Worm (Caenorhabditis elegans) whole organism, L2 larva: ENCODE data around the gene gnrr-6.

ENCODE experiments used
- C34F6.9 ChIP-seq: fragments of 150-350 bp; optimal IDR thresholded peaks from 2 replicates; lab custom pipeline; 2014; ENCODE audit warnings: missing biosample characterization, missing genetic modification characterization
- F13H6.1 ChIP-seq: sonication (generic microtip); optimal IDR thresholded peaks from 2 replicates; lab custom pipeline; 2016; ENCODE audit warnings: missing genetic modification characterization, missing compliant biosample characterization
- R02D3.7 ChIP-seq: fragments of 150-350 bp; optimal IDR thresholded peaks from 2 replicates; lab custom pipeline; 2014; ENCODE audit warnings: missing biosample characterization, missing genetic modification characterization
- Y55F3AM.14 ChIP-seq: fragments of 200-800 bp; sonication (Bioruptor generic); optimal IDR thresholded peaks from 2 replicates; lab custom pipeline; 2018; ENCODE audit warnings: mild to moderate bottlenecking, missing genetic modification characterization, missing compliant biosample characterization
- ZK546.5 ChIP-seq: sonication (generic microtip); optimal IDR thresholded peaks from 2 replicates; lab custom pipeline; 2017; ENCODE audit warnings: missing biosample characterization, missing genetic modification characterization
- alr-1 ChIP-seq: fragments of 150-350 bp; optimal IDR thresholded peaks from 2 replicates; lab custom pipeline; 2014; ENCODE audit warnings: missing biosample characterization, missing genetic modification characterization
- aly-2 ChIP-seq: fragments of 150-350 bp; optimal IDR thresholded peaks from 2 replicates; lab custom pipeline; 2014; ENCODE audit warnings: missing biosample characterization, missing genetic modification characterization
- ama-1 ChIP-seq: fragments of 150-350 bp; optimal IDR thresholded peaks from 2 replicates; lab custom pipeline; 2018; ENCODE audit warnings: inconsistent platforms
- blmp-1 ChIP-seq: sonication (generic microtip); optimal IDR thresholded peaks from 2 replicates; lab custom pipeline; 2017; ENCODE audit warnings: missing genetic modification characterization, mild to moderate bottlenecking, missing compliant biosample characterization, antibody characterized with exemption, moderate library complexity; ENCODE audit not compliant: insufficient read depth
- ceh-16 ChIP-seq: fragments of 150-350 bp; optimal IDR thresholded peaks from 2 replicates; lab custom pipeline; 2014; ENCODE audit warnings: missing biosample characterization, missing genetic modification characterization
- ceh-82 ChIP-seq: fragments of 150-350 bp; optimal IDR thresholded peaks from 2 replicates; lab custom pipeline; 2014; ENCODE audit warnings: missing biosample characterization, missing genetic modification characterization
- crh-2 ChIP-seq: sonication (generic microtip); optimal IDR thresholded peaks from 2 replicates; lab custom pipeline; 2017; ENCODE audit warnings: missing biosample characterization, missing genetic modification characterization
- dmd-4 ChIP-seq: sonication (generic microtip); optimal IDR thresholded peaks from 2 replicates; lab custom pipeline; 2017; ENCODE audit warnings: missing biosample characterization, missing genetic modification characterization
- egl-27 ChIP-seq: sonication (generic microtip); optimal IDR thresholded peaks from 3 replicates; lab custom pipeline; 2017; ENCODE audit warnings: missing biosample characterization, missing genetic modification reagents, missing genetic modification characterization
- elt-1 ChIP-seq: fragments of 150-350 bp; optimal IDR thresholded peaks from 2 replicates; lab custom pipeline; 2014; ENCODE audit warnings: missing biosample characterization, missing genetic modification characterization
- elt-3 ChIP-seq: sonication (generic microtip); optimal IDR thresholded peaks from 2 replicates; lab custom pipeline; 2017; ENCODE audit warnings: missing biosample characterization, missing genetic modification characterization
- fos-1 ChIP-seq: fragments of 150-350 bp; optimal IDR thresholded peaks from 2 replicates; lab custom pipeline; 2014; ENCODE audit warnings: missing biosample characterization, missing genetic modification characterization
- gmeb-1 ChIP-seq: fragments of 150-350 bp; optimal IDR thresholded peaks from 2 replicates; lab custom pipeline; 2014; ENCODE audit warnings: missing biosample characterization, missing genetic modification characterization
- lin-11 ChIP-seq: fragments of 150-350 bp; sonication (generic microtip); optimal IDR thresholded peaks from 2 replicates; lab custom pipeline; 2014; ENCODE audit warnings: missing biosample characterization, missing genetic modification characterization, inconsistent platforms, mixed read lengths
- lin-13 ChIP-seq: fragments of 150-350 bp; optimal IDR thresholded peaks from 2 replicates; lab custom pipeline; 2014; ENCODE audit warnings: missing biosample characterization, missing genetic modification reagents, missing genetic modification characterization
- lin-39 ChIP-seq: fragments of 150-350 bp; optimal IDR thresholded peaks from 2 replicates; lab custom pipeline; 2014; ENCODE audit warnings: missing biosample characterization, missing genetic modification reagents, missing genetic modification characterization
- lsy-2 ChIP-seq, 2 experiments: fragments of 150-350 bp in 1 of 2; sonication (generic microtip) in 1 of 2; optimal IDR thresholded peaks; 2 replicates each; lab custom pipeline; 2014 to 2017; ENCODE audit warnings: missing biosample characterization in 2 of 2, missing genetic modification characterization in 2 of 2
- mab-5 ChIP-seq: fragments of 150-350 bp; optimal IDR thresholded peaks from 2 replicates; lab custom pipeline; 2014; ENCODE audit warnings: missing biosample characterization, missing genetic modification characterization
- mbf-1 ChIP-seq: sonication (generic microtip); optimal IDR thresholded peaks from 2 replicates; lab custom pipeline; 2017; ENCODE audit warnings: missing biosample characterization, missing genetic modification characterization
- mdl-1 ChIP-seq, 2 experiments: fragments of 150-350 bp in 1 of 2; sonication (generic microtip) in 1 of 2; optimal IDR thresholded peaks; 2 replicates each; lab custom pipeline; 2017; ENCODE audit warnings: missing biosample characterization in 2 of 2, missing genetic modification characterization in 2 of 2
- nhr-10 ChIP-seq: sonication (generic microtip); optimal IDR thresholded peaks from 2 replicates; lab custom pipeline; 2017; ENCODE audit warnings: missing biosample characterization, missing genetic modification characterization
- nhr-11 ChIP-seq: fragments of 150-350 bp; optimal IDR thresholded peaks from 2 replicates; lab custom pipeline; 2014; ENCODE audit warnings: missing biosample characterization, missing genetic modification characterization
- nhr-12 ChIP-seq: fragments of 150-350 bp; optimal IDR thresholded peaks from 2 replicates; lab custom pipeline; 2014; ENCODE audit warnings: missing biosample characterization, missing genetic modification characterization
- nhr-129 ChIP-seq: fragments of 150-350 bp; optimal IDR thresholded peaks from 2 replicates; lab custom pipeline; 2014; ENCODE audit warnings: missing biosample characterization, missing genetic modification characterization
- nhr-21 ChIP-seq: fragments of 150-350 bp; optimal IDR thresholded peaks from 2 replicates; lab custom pipeline; 2014; ENCODE audit warnings: missing biosample characterization, missing genetic modification characterization
- nhr-23 ChIP-seq: fragments of 150-350 bp; optimal IDR thresholded peaks from 2 replicates; lab custom pipeline; 2014; ENCODE audit warnings: missing biosample characterization, missing genetic modification reagents, missing genetic modification characterization
- nhr-237 ChIP-seq: fragments of 150-350 bp; optimal IDR thresholded peaks from 2 replicates; lab custom pipeline; 2014; ENCODE audit warnings: missing biosample characterization, missing genetic modification characterization
- nhr-25 ChIP-seq: fragments of 150-350 bp; sonication (generic microtip); optimal IDR thresholded peaks from 3 replicates; lab custom pipeline; 2014; ENCODE audit warnings: missing biosample characterization, missing genetic modification characterization
- nhr-6 ChIP-seq: fragments of 150-350 bp; optimal IDR thresholded peaks from 2 replicates; lab custom pipeline; 2014; ENCODE audit warnings: missing biosample characterization, missing genetic modification characterization
- nhr-77 ChIP-seq: fragments of 150-350 bp; optimal IDR thresholded peaks from 2 replicates; lab custom pipeline; 2014; ENCODE audit warnings: missing biosample characterization, missing genetic modification characterization
- peb-1 ChIP-seq: fragments of 150-350 bp; optimal IDR thresholded peaks from 2 replicates; lab custom pipeline; 2014; ENCODE audit warnings: missing biosample characterization, missing genetic modification characterization
- sem-4 ChIP-seq: fragments of 150-350 bp; optimal IDR thresholded peaks from 2 replicates; lab custom pipeline; 2014; ENCODE audit warnings: missing biosample characterization, missing genetic modification reagents, missing genetic modification characterization
- skn-1 ChIP-seq: sonication (generic microtip); optimal IDR thresholded peaks from 2 replicates; lab custom pipeline; 2017; ENCODE audit warnings: missing biosample characterization, missing genetic modification characterization
- sma-3 ChIP-seq: sonication (generic microtip); optimal IDR thresholded peaks from 2 replicates; lab custom pipeline; 2016; ENCODE audit warnings: missing genetic modification reagents, missing genetic modification characterization, missing compliant biosample characterization
- sma-9 ChIP-seq, 2 experiments: fragments of 150-350 bp in 1 of 2; sonication (generic microtip) in 1 of 2; optimal IDR thresholded peaks; 2 replicates each; lab custom pipeline; 2014 to 2016; ENCODE audit warnings: missing genetic modification characterization in 2 of 2, mild to moderate bottlenecking in 1 of 2, missing biosample characterization in 1 of 2, missing compliant biosample characterization in 1 of 2, missing genetic modification reagents in 1 of 2, moderate library complexity in 1 of 2
- snpc-4 ChIP-seq: fragments of 150-350 bp; optimal IDR thresholded peaks from 2 replicates; lab custom pipeline; 2014; ENCODE audit warnings: missing biosample characterization, missing genetic modification characterization
- unc-39 ChIP-seq: fragments of 150-350 bp; optimal IDR thresholded peaks from 2 replicates; lab custom pipeline; 2014; ENCODE audit warnings: missing biosample characterization, missing genetic modification characterization
- unc-55 ChIP-seq: fragments of 150-350 bp; sonication (generic microtip); optimal IDR thresholded peaks from 3 replicates; lab custom pipeline; 2014; ENCODE audit warnings: missing biosample characterization, missing genetic modification reagents, missing genetic modification characterization
- unc-62 ChIP-seq: fragments of 150-350 bp; optimal IDR thresholded peaks from 2 replicates; lab custom pipeline; 2014; ENCODE audit warnings: missing biosample characterization, missing genetic modification reagents, missing genetic modification characterization
- zag-1 ChIP-seq: fragments of 150-350 bp; optimal IDR thresholded peaks from 2 replicates; lab custom pipeline; 2014; ENCODE audit warnings: missing biosample characterization, missing genetic modification characterization
- ztf-1 ChIP-seq: fragments of 200-800 bp; sonication (Bioruptor generic); conservative IDR thresholded peaks from 2 replicates; pipeline ENCODE4 v1.3.6; 2022; ENCODE audit warnings: missing genetic modification characterization, missing compliant biosample characterization
- ztf-11 ChIP-seq: sonication (generic microtip); optimal IDR thresholded peaks from 2 replicates; lab custom pipeline; 2017; ENCODE audit warnings: missing biosample characterization, missing genetic modification characterization
- ztf-4 ChIP-seq: fragments of 150-350 bp; optimal IDR thresholded peaks from 2 replicates; lab custom pipeline; 2014; ENCODE audit warnings: missing biosample characterization, missing genetic modification characterization

gnrr-6 gene

DNA sequence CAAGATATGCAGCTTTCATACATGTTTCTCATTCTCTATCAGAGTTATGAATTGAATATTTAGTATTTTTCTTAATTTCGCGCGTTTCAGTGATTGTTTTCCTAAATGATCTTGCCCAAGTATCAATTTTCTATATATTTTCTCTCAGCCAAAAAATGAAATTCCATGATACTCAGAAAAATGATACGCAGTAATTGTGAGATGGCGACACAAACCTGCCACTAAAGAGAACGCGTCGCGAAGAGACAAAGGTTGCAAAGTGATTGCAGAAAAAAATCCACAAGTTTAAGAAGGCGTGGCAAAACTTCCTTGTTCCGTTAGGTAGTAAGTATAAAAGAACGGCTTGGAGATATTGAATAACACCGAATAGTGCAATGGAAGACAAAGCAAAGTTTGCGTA, 22.5 kb downstream of the gnrr-6 start, which contains the start of gene col-179:
TSS of gene col-179 (plus strand) at position 301 of the 400 bp plus-strand sequence.
- TF ChIP-seq Y55F3AM.14 (GFP tag; lab: Kevin White, UChicago) (no peak), alr-1 (no peak)

DNA sequence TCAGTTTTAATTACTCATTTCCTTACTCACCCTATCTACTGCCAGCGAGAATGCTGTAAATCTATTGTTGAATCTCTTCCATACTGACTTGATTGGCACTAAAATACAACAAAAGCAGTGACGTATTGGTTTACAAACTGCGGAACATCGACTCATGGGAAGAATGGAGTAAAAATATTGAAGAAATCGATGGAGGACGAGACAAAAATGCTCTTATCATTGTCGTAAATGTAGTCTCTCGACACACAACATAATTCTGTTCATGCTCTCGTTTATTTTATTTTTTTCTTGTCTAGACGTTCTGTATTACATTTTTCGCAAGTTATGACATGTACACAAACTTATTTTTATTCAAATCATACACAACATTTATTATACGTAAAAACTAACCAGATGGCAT, 25.1 kb downstream of the gnrr-6 start, which contains the start of gene C34F6.11:
TSS of gene C34F6.11 (minus strand) at position 160 of the 400 bp plus-strand sequence.
- TF ChIP-seq sma-9 (GFP tag; optimal IDR thresholded peaks at IDR 0.05; lab: Kevin White, UChicago) (no peak), sma-9 (tag; optimal IDR thresholded peaks at IDR 0.05; lab: Kevin White, UChicago) (no peak), fos-1 (tag; lab: Kevin White, UChicago) (peak; percentile 39), zag-1 (tag; lab: Kevin White, UChicago) (no peak), mdl-1 (tag; optimal IDR thresholded peaks at IDR 0.05; lab: Kevin White, UChicago) (no peak), crh-2 (tag; lab: Kevin White, UChicago) (peak; percentile 23), F13H6.1 (no peak), nhr-21 (tag; lab: Kevin White, UChicago) (no peak), nhr-11 (no peak), R02D3.7 (tag; lab: Kevin White, UChicago) (no peak), nhr-129 (no peak)

DNA sequence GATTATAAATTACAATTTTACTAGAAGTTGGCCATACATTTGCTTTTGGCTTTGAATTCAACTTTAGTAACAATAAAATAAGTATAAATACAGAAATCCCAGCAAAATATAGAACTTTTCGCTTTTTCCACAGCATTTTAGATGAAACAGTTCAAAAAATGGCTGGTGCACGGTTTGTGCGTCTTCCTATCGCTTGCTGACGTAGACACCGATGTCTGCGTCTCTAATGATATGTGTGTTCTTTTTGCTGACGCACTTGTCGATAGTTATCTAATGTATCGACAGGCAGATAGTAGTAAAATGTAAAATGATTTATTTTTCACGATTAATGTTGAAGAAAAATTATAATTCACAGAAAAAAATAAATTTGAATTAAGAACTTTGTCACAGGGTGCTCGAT, 28.3 kb downstream of the gnrr-6 start, which contains the start of gene hst-2:
TSS of gene hst-2 (minus strand) at position 203 of the 400 bp plus-strand sequence.
- TF ChIP-seq nhr-23 (tag; lab: Kevin White, UChicago), result no peak
- peak in 1 of 2 experiments; percentile 66 for TF ChIP-seq mdl-1 (tag; optimal IDR thresholded peaks at IDR 0.05; lab: Kevin White, UChicago)
- peak; percentile 3 for TF ChIP-seq unc-62 (GFP tag; lab: Kevin White, UChicago)
- peak; percentile 15 for TF ChIP-seq ama-1
- no peak for TF ChIP-seq peb-1 (tag; lab: Kevin White, UChicago)
- TF ChIP-seq snpc-4 (tag; lab: Kevin White, UChicago), result peak; percentile 37
- peak; percentile 79 to 94 for TF ChIP-seq lsy-2 (tag; optimal IDR thresholded peaks at IDR 0.05; lab: Kevin White, UChicago)
- peak; percentile 76 for TF ChIP-seq ztf-4
- TF ChIP-seq elt-3 (tag; lab: Kevin White, UChicago), result no peak
- TF ChIP-seq nhr-77 (tag; lab: Kevin White, UChicago), result peak; percentile 75
- no peak for TF ChIP-seq C34F6.9
- TF ChIP-seq Y55F3AM.14 (GFP tag; lab: Kevin White, UChicago), result no peak
- peak; percentile 50 for TF ChIP-seq dmd-4 (tag; lab: Kevin White, UChicago)
- TF ChIP-seq nhr-129, result peak; percentile 90
- peak; percentile 95 for TF ChIP-seq nhr-25
- TF ChIP-seq ztf-11 (tag; lab: Kevin White, UChicago), result no peak
- TF ChIP-seq ZK546.5 (tag; lab: Kevin White, UChicago), result no peak
- TF ChIP-seq R02D3.7 (tag; lab: Kevin White, UChicago), result peak; percentile 34
- TF ChIP-seq elt-1, result no peak
- TF ChIP-seq crh-2 (tag; lab: Kevin White, UChicago), result peak; percentile 94
- no peak for TF ChIP-seq ceh-82 (tag; lab: Kevin White, UChicago)
- TF ChIP-seq nhr-12 (tag; lab: Kevin White, UChicago), result peak; percentile 6
- peak; percentile 88 for TF ChIP-seq lin-13 (GFP tag; lab: Kevin White, UChicago)
- no peak for TF ChIP-seq aly-2 (tag; lab: Kevin White, UChicago)
- TF ChIP-seq F13H6.1, result peak; percentile 93
- TF ChIP-seq ztf-1, result no peak
- no peak for TF ChIP-seq unc-39 (tag; lab: Kevin White, UChicago)
- TF ChIP-seq fos-1 (tag; lab: Kevin White, UChicago), result peak; percentile 77
- TF ChIP-seq nhr-237, result peak; percentile 53
- peak; percentile 91 for TF ChIP-seq mab-5
- TF ChIP-seq zag-1 (tag; lab: Kevin White, UChicago), result peak; percentile 39
- no peak for TF ChIP-seq ceh-16
- TF ChIP-seq sma-3 (GFP tag; lab: Kevin White, UChicago), result peak; percentile 92
- TF ChIP-seq nhr-21 (tag; lab: Kevin White, UChicago), result peak; percentile 92
- TF ChIP-seq alr-1, result no peak
- TF ChIP-seq nhr-11, result no peak
- peak; percentile 10 for TF ChIP-seq lin-39 (tag; lab: Kevin White, UChicago)
- peak; percentile 97 for TF ChIP-seq sma-9 (GFP tag; optimal IDR thresholded peaks at IDR 0.05; lab: Kevin White, UChicago)
- no peak for TF ChIP-seq sma-9 (tag; optimal IDR thresholded peaks at IDR 0.05; lab: Kevin White, UChicago)
- TF ChIP-seq unc-55 (GFP tag; lab: Kevin White, UChicago), result peak; percentile 94
- peak; percentile 60 for TF ChIP-seq nhr-10 (tag; lab: Kevin White, UChicago)
- peak; percentile 89 for TF ChIP-seq gmeb-1 (tag; lab: Kevin White, UChicago)
- peak; percentile 86 for TF ChIP-seq egl-27 (tag; lab: Kevin White, UChicago)
- peak; percentile 92 for TF ChIP-seq nhr-6 (tag; lab: Kevin White, UChicago)
- TF ChIP-seq lin-11 (tag; lab: Kevin White, UChicago), result peak; percentile 46
- TF ChIP-seq sem-4 (tag; lab: Kevin White, UChicago), result peak; percentile 80
- no peak for TF ChIP-seq mbf-1
- no peak for TF ChIP-seq skn-1 (tag; lab: Kevin White, UChicago)
- peak; percentile 61 for TF ChIP-seq blmp-1 (tag; lab: Kevin White, UChicago)
- TF ChIP-seq, all 48 proteins: peak for 31
